Fruit fly (Drosophila melanogaster) whole organism, wandering third instar larva: ENCODE data around the gene Eo.

ENCODE experiments used
- Abd-B ChIP-seq: fragments of >200 bp; optimal IDR thresholded peaks from 2 replicates; lab custom pipeline; 2017; ENCODE audit warnings: missing biosample characterization, missing genetic modification characterization
- CG32264 ChIP-seq: fragments of 200-800 bp; sonication (Bioruptor generic); optimal IDR thresholded peaks from 2 replicates; lab custom pipeline; 2016; ENCODE audit warnings: missing biosample characterization, missing genetic modification characterization
- CG9705 ChIP-seq: fragments of 200-800 bp; sonication (Bioruptor generic); optimal IDR thresholded peaks from 2 replicates; lab custom pipeline; 2018; ENCODE audit warnings: missing biosample characterization, mild to moderate bottlenecking, missing genetic modification characterization
- CrebA ChIP-seq: fragments of 200-800 bp; sonication (Bioruptor generic); optimal IDR thresholded peaks from 2 replicates; lab custom pipeline; 2016; ENCODE audit warnings: missing biosample characterization, mild to moderate bottlenecking, missing genetic modification characterization, borderline replicate concordance
- Dfd ChIP-seq: fragments of >200 bp; optimal IDR thresholded peaks from 2 replicates; lab custom pipeline; 2017; ENCODE audit warnings: missing biosample characterization, missing genetic modification characterization
- Dif ChIP-seq: fragments of 200-275, 200-300 bp; sonication (Bioruptor generic); optimal IDR thresholded peaks from 2 replicates; lab custom pipeline; 2018; ENCODE audit warnings: missing biosample characterization, missing genetic modification characterization; ENCODE audit not compliant: partially characterized antibody
- GATAd ChIP-seq: sonication (Bioruptor generic); optimal IDR thresholded peaks from 2 replicates; lab custom pipeline; 2016; ENCODE audit warnings: missing biosample characterization, missing genetic modification characterization
- HLH106 ChIP-seq: fragments of 200-800 bp; optimal IDR thresholded peaks from 3 replicates; lab custom pipeline; 2019; ENCODE audit warnings: missing biosample characterization, mild to moderate bottlenecking, missing genetic modification characterization, moderate library complexity
- Hnf4 ChIP-seq: fragments of 200-800 bp; sonication (Bioruptor generic); optimal IDR thresholded peaks from 2 replicates; lab custom pipeline; 2016; ENCODE audit warnings: missing biosample characterization, mild to moderate bottlenecking, missing genetic modification characterization
- Hr83 ChIP-seq: fragments of 200-300 bp; sonication (Bioruptor generic); optimal IDR thresholded peaks from 2 replicates; lab custom pipeline; 2016; ENCODE audit warnings: missing biosample characterization, mild to moderate bottlenecking, missing genetic modification characterization, moderate library complexity; ENCODE audit not compliant: poor library complexity, severe bottlenecking
- Jra ChIP-seq: sonication (Bioruptor generic); optimal IDR thresholded peaks from 2 replicates; lab custom pipeline; 2016; ENCODE audit warnings: missing biosample characterization, missing genetic modification characterization
- Mio ChIP-seq: sonication (Bioruptor generic); optimal IDR thresholded peaks from 2 replicates; lab custom pipeline; 2016; ENCODE audit warnings: missing biosample characterization, missing genetic modification characterization
- Myc ChIP-seq: fragments of >200 bp; optimal IDR thresholded peaks from 2 replicates; lab custom pipeline; 2017
- N ChIP-seq: fragments of >200 bp; optimal IDR thresholded peaks from 2 replicates; lab custom pipeline; 2018; ENCODE audit warnings: missing biosample characterization, missing external identifiers, missing genetic modification characterization
- OdsH ChIP-seq: fragments of 200-800 bp; sonication (Bioruptor generic); optimal IDR thresholded peaks from 2 replicates; lab custom pipeline; 2016; ENCODE audit warnings: missing biosample characterization, mild to moderate bottlenecking, missing genetic modification characterization
- Sp1 ChIP-seq: fragments of 200-800 bp; sonication (Bioruptor generic); optimal IDR thresholded peaks from 3 replicates; lab custom pipeline; 2019; ENCODE audit warnings: missing biosample characterization, mild to moderate bottlenecking, missing genetic modification characterization, moderate library complexity
- Vsx2 ChIP-seq: fragments of 200-300, 225-300 bp; sonication (Bioruptor generic); optimal IDR thresholded peaks from 2 replicates; lab custom pipeline; 2018; ENCODE audit warnings: missing biosample characterization, missing genetic modification characterization; ENCODE audit not compliant: partially characterized antibody
- br ChIP-seq: fragments of 200-800 bp; sonication (Bioruptor generic); optimal IDR thresholded peaks from 2 replicates; lab custom pipeline; 2016; ENCODE audit warnings: missing biosample characterization, missing genetic modification characterization
- brk ChIP-seq: fragments of 200-800 bp; sonication (Bioruptor generic); optimal IDR thresholded peaks from 2 replicates; lab custom pipeline; 2016; ENCODE audit warnings: missing biosample characterization, mild to moderate bottlenecking, missing genetic modification characterization
- dl ChIP-seq, 2 experiments: fragments of 175-275, 200-275 bp in 1 of 2; fragments of 200-275 bp in 1 of 2; sonication (Bioruptor generic); optimal IDR thresholded peaks; lab custom pipeline; 2018; ENCODE audit warnings: mild to moderate bottlenecking in 2 of 2, missing biosample characterization in 2 of 2, missing genetic modification characterization in 2 of 2, moderate library complexity in 2 of 2; ENCODE audit not compliant: partially characterized antibody in 2 of 2, insufficient read depth in 1 of 2
- dsf ChIP-seq: sonication (Bioruptor generic); optimal IDR thresholded peaks from 2 replicates; lab custom pipeline; 2016; ENCODE audit warnings: missing biosample characterization, missing genetic modification characterization, borderline replicate concordance
- ey ChIP-seq: fragments of 200-800 bp; sonication (Bioruptor generic); optimal IDR thresholded peaks from 2 replicates; lab custom pipeline; 2016; ENCODE audit warnings: missing biosample characterization, missing genetic modification characterization
- foxo ChIP-seq, 2 experiments: fragments of 200-800 bp; sonication (Bioruptor generic); optimal IDR thresholded peaks; 2 replicates in 1 of 2; 3 replicates in 1 of 2; lab custom pipeline; 2016 to 2017; ENCODE audit warnings: missing biosample characterization in 2 of 2, missing genetic modification characterization in 2 of 2
- fru ChIP-seq: fragments of 200-800 bp; sonication (Bioruptor generic); optimal IDR thresholded peaks from 3 replicates; lab custom pipeline; 2016; ENCODE audit warnings: missing biosample characterization, mild to moderate bottlenecking, missing genetic modification characterization
- h ChIP-seq: fragments of 200-800 bp; sonication (Bioruptor generic); optimal IDR thresholded peaks from 3 replicates; lab custom pipeline; 2016; ENCODE audit warnings: missing biosample characterization, mild to moderate bottlenecking, missing genetic modification characterization
- jim ChIP-seq: fragments of 175-275, 200-325 bp; sonication (Bioruptor generic); optimal IDR thresholded peaks from 2 replicates; lab custom pipeline; 2016; ENCODE audit warnings: missing biosample characterization, mild to moderate bottlenecking, missing genetic modification characterization
- pan ChIP-seq: fragments of >200 bp; optimal IDR thresholded peaks from 2 replicates; lab custom pipeline; 2017
- psq ChIP-seq: fragments of 200-800 bp; sonication (Bioruptor generic); optimal IDR thresholded peaks from 3 replicates; lab custom pipeline; 2017; ENCODE audit warnings: missing biosample characterization, mild to moderate bottlenecking, missing genetic modification characterization, moderate library complexity
- rgr ChIP-seq: fragments of 200-800 bp; sonication (Bioruptor generic); optimal IDR thresholded peaks from 3 replicates; lab custom pipeline; 2016; ENCODE audit warnings: missing biosample characterization, mild to moderate bottlenecking, missing genetic modification characterization
- usp ChIP-seq: fragments of >200 bp; optimal IDR thresholded peaks from 2 replicates; lab custom pipeline; 2017; ENCODE audit warnings: missing biosample characterization, missing genetic modification characterization
- woc ChIP-seq: sonication (Bioruptor generic); optimal IDR thresholded peaks from 2 replicates; lab custom pipeline; 2016; ENCODE audit warnings: missing biosample characterization, mild to moderate bottlenecking, missing genetic modification characterization

Eo gene

dm6 chrX:14918750-14919247, at the start of gene Eo:
Eo (minus strand) TSS chrX:14918800.
- TF ChIP-seq OdsH (GFP tag; lab: Kevin White, UChicago) (no peak), HLH106 (tag; lab: Kevin White, UChicago) (no peak), N (GFP tag; lab: Kevin White, UChicago) (no peak), CG32264 (no peak), Vsx2 (GFP tag; lab: Kevin White, UChicago) (no peak), rgr (GFP tag; lab: Kevin White, UChicago) (peak; percentile 11), psq (GFP tag; lab: Kevin White, UChicago) (no peak), h (GFP tag; lab: Kevin White, UChicago) (peak; percentile 11), br (GFP tag; lab: Kevin White, UChicago) (no peak), Jra (GFP tag; lab: Kevin White, UChicago) (no peak), CrebA (GFP tag; lab: Kevin White, UChicago) (peak; percentile 71), GATAd (GFP tag; lab: Kevin White, UChicago) (no peak), Sp1 (GFP tag; lab: Kevin White, UChicago) (peak; percentile 55), fru (GFP tag; lab: Kevin White, UChicago) (no peak), foxo (GFP tag; optimal IDR thresholded peaks at IDR 0.05; lab: Kevin White, UChicago) (no peak), Dfd (GFP tag; lab: Kevin White, UChicago) (no peak), woc (GFP tag; lab: Kevin White, UChicago) (no peak), Mio (GFP tag; lab: Kevin White, UChicago) (no peak), ey (GFP tag; lab: Kevin White, UChicago) (no peak), brk (GFP tag; lab: Kevin White, UChicago) (no peak), Hnf4 (GFP tag; lab: Kevin White, UChicago) (no peak), Abd-B (GFP tag; lab: Kevin White, UChicago) (no peak), jim (GFP tag; lab: Kevin White, UChicago) (no peak), Myc (lab: Kevin White, UChicago) (no peak), Hr83 (no peak), usp (GFP tag; lab: Kevin White, UChicago) (no peak)

dm6 chrX:14960856-14961255, 42.3 kb upstream of the Eo start:
- TF ChIP-seq brk (GFP tag; lab: Kevin White, UChicago) = no peak
- peak; percentile 27 for TF ChIP-seq Myc (lab: Kevin White, UChicago)
- no peak for TF ChIP-seq Hr83
- TF ChIP-seq, all 38 proteins: peak for 1

- TF ChIP-seq Myc (lab: Kevin White, UChicago) (no peak), CG32264 (no peak), pan (lab: Kevin White, UChicago) (no peak), jim (GFP tag; lab: Kevin White, UChicago) (no peak), foxo (GFP tag; optimal IDR thresholded peaks at IDR 0.05; lab: Kevin White, UChicago) (no peak)
These were observed 36.6 kb upstream of the Eo start, which contains the start of the genes CG9030 and eag for dm6 chrX:14955050-14955783. CG9030 (minus strand) TSS chrX:14955100. eag (plus strand) TSS chrX:14955477.

dm6 chrX:14953896-14954295, 35.3 kb upstream of the Eo start:
- TF ChIP-seq Vsx2 (GFP tag; lab: Kevin White, UChicago) (peak; percentile 9), h (GFP tag; lab: Kevin White, UChicago) (peak; percentile 8), Dif (GFP tag; lab: Kevin White, UChicago) (no peak), dl (GFP tag; optimal IDR thresholded peaks at IDR 0.05; lab: Kevin White, UChicago; ENCODE audit: insufficient read depth in 1 of 2, partially characterized antibody in 2 of 2) (no peak), fru (GFP tag; lab: Kevin White, UChicago) (peak; percentile 57), OdsH (GFP tag; lab: Kevin White, UChicago) (no peak), woc (GFP tag; lab: Kevin White, UChicago) (no peak), dsf (GFP tag; lab: Kevin White, UChicago) (no peak), foxo (GFP tag; optimal IDR thresholded peaks at IDR 0.05; lab: Kevin White, UChicago) (peak in 1 of 2 experiments; percentile 45), HLH106 (tag; lab: Kevin White, UChicago) (peak; percentile 48), CG9705 (no peak), br (GFP tag; lab: Kevin White, UChicago) (no peak)
